Fruit fly (Drosophila melanogaster) whole organism, adult: ENCODE measurements around the gene CG5096.

Experiments
- CG14711 ChIP-seq: fragments of 200-800 bp; sonication (Bioruptor generic); optimal IDR thresholded peaks from 2 replicates; lab custom pipeline; 2018; ENCODE audit warnings: missing biosample characterization, mild to moderate bottlenecking, missing genetic modification characterization, moderate library complexity
- CG7045 ChIP-seq: fragments of 200-800 bp; sonication (Bioruptor generic); optimal IDR thresholded peaks from 2 replicates; lab custom pipeline; 2017; ENCODE audit warnings: missing biosample characterization, mild to moderate bottlenecking, missing genetic modification characterization
- CG7101 ChIP-seq: fragments of 200-800 bp; sonication (Bioruptor generic); optimal IDR thresholded peaks from 2 replicates; lab custom pipeline; 2018; ENCODE audit warnings: missing biosample characterization, mild to moderate bottlenecking, missing genetic modification characterization, moderate library complexity
- Hr96 ChIP-seq: fragments of 200-800 bp; sonication (Bioruptor generic); optimal IDR thresholded peaks from 2 replicates; lab custom pipeline; 2016; ENCODE audit warnings: missing biosample characterization, missing genetic modification characterization
- cic ChIP-seq: fragments of 200-800 bp; sonication (Bioruptor generic); optimal IDR thresholded peaks from 2 replicates; lab custom pipeline; 2017; ENCODE audit warnings: missing biosample characterization, mild to moderate bottlenecking, missing genetic modification characterization, moderate library complexity
- cnc ChIP-seq, 2 experiments: fragments of >200 bp; optimal IDR thresholded peaks; 2 replicates each; lab custom pipeline; 2017
- pad ChIP-seq: fragments of 200-800 bp; sonication (Bioruptor generic); optimal IDR thresholded peaks from 3 replicates; lab custom pipeline; 2017; ENCODE audit warnings: missing biosample characterization, missing genetic modification characterization, mild to moderate bottlenecking, moderate library complexity, missing genetic modification reagents

DNA sequence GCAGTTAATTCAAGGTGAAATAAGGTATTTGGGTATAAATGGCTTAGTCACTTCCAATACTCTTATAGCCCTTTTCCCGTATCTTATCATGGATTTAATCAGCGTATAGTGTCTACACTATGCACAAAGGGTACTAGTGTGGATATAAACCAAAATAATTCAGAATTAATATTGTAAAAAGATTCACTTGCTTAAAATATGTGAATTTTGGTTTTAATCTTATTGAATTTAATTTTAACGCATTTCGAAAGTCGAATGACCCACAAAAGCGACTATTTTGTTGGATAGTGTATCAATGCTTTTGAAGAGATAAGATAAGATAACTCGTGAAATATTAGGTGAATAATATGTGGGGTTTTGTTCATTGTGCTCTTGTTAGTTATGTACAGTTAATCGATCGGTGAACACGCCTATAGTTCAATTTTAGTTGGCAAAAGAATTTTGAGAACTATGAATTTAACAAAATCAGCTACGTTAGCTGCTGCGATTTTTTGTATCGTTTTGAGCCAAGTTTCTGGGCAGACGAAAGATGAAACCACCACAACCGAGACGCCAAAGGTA lies at the start of gene CG5096:
- peak; percentile 71 for TF ChIP-seq pad (GFP tag; lab: Kevin White, UChicago)
- peak; percentile 86 for TF ChIP-seq cic (GFP tag; lab: Kevin White, UChicago)
- peak in 1 of 2 experiments; percentile 27 for TF ChIP-seq cnc (optimal IDR thresholded peaks at IDR 0.05; lab: Kevin White, UChicago)
- TF ChIP-seq Hr96 (GFP tag; lab: Kevin White, UChicago), result no peak
- peak; percentile 96 for TF ChIP-seq CG7101 (tag; lab: Kevin White, UChicago)
- TF ChIP-seq CG7045 (GFP tag; lab: Kevin White, UChicago), result peak; percentile 82
- TF ChIP-seq CG14711 (tag; lab: Kevin White, UChicago), result peak; percentile 90
